Fruit fly (Drosophila melanogaster): ENCODE measurements around the gene CG10481.

dm6 chr2L:19859746-19860145, 32.6 kb downstream of the CG10481 start:
- TF ChIP-seq Mnt (GFP tag; optimal IDR thresholded peaks at IDR 0.05), result no peak
- no peak for TF ChIP-seq Crg-1 (GFP tag; optimal IDR thresholded peaks at IDR 0.05)
- no peak for TF ChIP-seq kay (GFP tag; ENCODE audit: borderline replicate concordance)
- no peak for TF ChIP-seq pad (GFP tag; optimal IDR thresholded peaks at IDR 0.05)
- no peak for TF ChIP-seq CG7101 (tag; optimal IDR thresholded peaks at IDR 0.05)
- no peak for TF ChIP-seq toe (GFP tag; optimal IDR thresholded peaks at IDR 0.05)
- TF ChIP-seq CG14711 (tag; optimal IDR thresholded peaks at IDR 0.05), result no peak
